Worm (Caenorhabditis elegans): Measurements from ENCODE around the gene gst-21.

Gene gst-21

DNA sequence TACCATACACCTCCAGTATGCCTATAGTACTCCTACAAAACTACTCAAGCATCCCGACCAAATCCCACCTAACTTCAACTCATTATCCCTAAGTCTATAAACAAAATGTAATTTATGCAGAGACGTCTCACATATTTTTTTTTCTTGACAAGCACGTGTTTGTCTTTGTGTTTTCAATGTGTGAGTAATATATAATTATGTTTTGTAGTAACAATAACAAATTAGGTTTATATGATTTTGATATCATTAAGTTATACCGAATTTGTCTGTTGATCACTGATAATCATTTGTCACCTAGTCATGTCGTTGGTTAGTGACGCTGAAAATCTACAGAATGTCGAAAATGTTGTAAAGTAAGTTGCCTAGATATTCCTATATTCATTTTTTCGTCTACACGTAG lies 11.9 kb downstream of the gst-21 start, which contains the start of gene srw-102:
Gene srw-102 (plus strand): TSS at position 301 of the 400 bp plus-strand sequence.
- TF ChIP-seq fkh-10 (GFP tag; optimal IDR thresholded peaks at IDR 0.05) (no peak), nhr-6 (tag; optimal IDR thresholded peaks at IDR 0.05) (no peak), lir-3 (tag; optimal IDR thresholded peaks at IDR 0.05) (no peak), dve-1 (tag; optimal IDR thresholded peaks at IDR 0.05; ENCODE audit: insufficient read depth) (no peak), pqm-1 (tag; optimal IDR thresholded peaks at IDR 0.05) (no peak), mep-1 (tag; optimal IDR thresholded peaks at IDR 0.05) (no peak), saeg-2 (GFP tag; IDR thresholded peaks at IDR 0.05) (no peak), Y105C5A.15 (GFP tag; IDR thresholded peaks at IDR 0.05) (no peak), Y5F2A.4 (GFP tag; optimal IDR thresholded peaks at IDR 0.05) (no peak), unc-62 (GFP tag; optimal IDR thresholded peaks at IDR 0.05 in 1 of 2) (no peak), unc-62 (tag; optimal IDR thresholded peaks at IDR 0.05) (no peak), F44E2.7 (GFP tag; IDR thresholded peaks at IDR 0.05) (no peak), lim-7 (GFP tag; IDR thresholded peaks at IDR 0.05) (no peak), spr-1 (tag; optimal IDR thresholded peaks at IDR 0.05) (no peak), ztf-7 (tag; optimal IDR thresholded peaks at IDR 0.05) (no peak), zfp-3 (GFP tag; conservative IDR thresholded peaks at IDR 0.05) (no peak), Y75B8A.6 (GFP tag; IDR thresholded peaks at IDR 0.05) (no peak), aly-2 (tag; optimal IDR thresholded peaks at IDR 0.05) (no peak), tra-1 (GFP tag; IDR thresholded peaks at IDR 0.05) (no peak), daf-12 (tag; optimal IDR thresholded peaks at IDR 0.05) (no peak), T26A8.4 (GFP tag; IDR thresholded peaks at IDR 0.05) (no peak)

DNA sequence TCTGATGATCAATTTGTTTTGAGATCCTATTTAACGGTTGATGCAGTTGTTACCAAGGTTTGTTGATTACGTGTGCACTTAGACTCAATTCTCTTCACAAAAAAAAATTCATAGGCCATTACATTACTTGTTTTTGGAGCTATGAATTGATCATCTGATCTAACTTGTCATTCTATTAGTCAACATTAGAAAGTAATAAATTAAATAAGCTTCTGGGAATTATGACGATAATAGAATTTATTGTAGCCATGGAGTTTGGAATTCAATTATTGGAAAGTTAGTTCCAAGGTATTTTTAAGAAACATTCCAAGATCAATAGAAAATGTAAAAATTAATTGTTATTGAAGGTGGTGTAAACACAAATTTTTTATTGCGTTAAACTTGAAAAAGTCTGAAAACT lies 13.6 kb downstream of the gst-21 start:
- TF ChIP-seq ces-1 (GFP tag; optimal IDR thresholded peaks at IDR 0.05) (peak; percentile 5), nhr-76 (tag; optimal IDR thresholded peaks at IDR 0.05) (no peak)

DNA sequence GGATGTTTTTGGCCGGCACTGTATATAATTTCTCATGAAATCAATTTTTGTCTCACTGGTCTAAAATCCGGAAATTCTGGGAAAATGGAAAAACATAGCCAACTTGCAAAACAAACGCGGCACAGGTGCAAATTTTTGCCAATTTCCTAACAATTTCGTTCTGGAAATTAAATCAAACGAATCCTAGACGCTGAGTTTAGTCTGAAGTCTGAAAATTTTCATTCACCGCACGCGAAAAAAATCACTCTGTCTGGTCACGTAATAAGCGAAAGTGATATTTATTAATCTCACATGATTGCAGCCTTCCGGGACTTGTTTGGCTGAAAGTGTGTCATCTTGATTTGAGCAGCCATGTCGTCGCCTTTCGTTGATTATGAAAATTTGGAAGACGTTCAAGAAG lies 14.9 kb downstream of the gst-21 start, which contains the start of gene srw-103:
Gene srw-103 (plus strand): TSS at position 301 of the 400 bp plus-strand sequence.
- no peak for TF ChIP-seq mxl-3 (GFP tag; optimal IDR thresholded peaks at IDR 0.05)
- no peak for TF ChIP-seq snpc-4 (tag; optimal IDR thresholded peaks at IDR 0.05)
- no peak for TF ChIP-seq snpc-1.2 (GFP tag; IDR thresholded peaks at IDR 0.05)
- no peak for TF ChIP-seq unc-130 (GFP tag; optimal IDR thresholded peaks at IDR 0.05)
- TF ChIP-seq fkh-10 (GFP tag; optimal IDR thresholded peaks at IDR 0.05) = no peak
- no peak for TF ChIP-seq dmd-6 (GFP tag; IDR thresholded peaks at IDR 0.05)
- no peak for TF ChIP-seq nhr-10 (tag; optimal IDR thresholded peaks at IDR 0.05)
- TF ChIP-seq zag-1 (tag; optimal IDR thresholded peaks at IDR 0.05) = no peak
- no peak for TF ChIP-seq php-3 (GFP tag; IDR thresholded peaks at IDR 0.05)
- TF ChIP-seq lsy-2 (tag; optimal IDR thresholded peaks at IDR 0.05) = no peak

DNA sequence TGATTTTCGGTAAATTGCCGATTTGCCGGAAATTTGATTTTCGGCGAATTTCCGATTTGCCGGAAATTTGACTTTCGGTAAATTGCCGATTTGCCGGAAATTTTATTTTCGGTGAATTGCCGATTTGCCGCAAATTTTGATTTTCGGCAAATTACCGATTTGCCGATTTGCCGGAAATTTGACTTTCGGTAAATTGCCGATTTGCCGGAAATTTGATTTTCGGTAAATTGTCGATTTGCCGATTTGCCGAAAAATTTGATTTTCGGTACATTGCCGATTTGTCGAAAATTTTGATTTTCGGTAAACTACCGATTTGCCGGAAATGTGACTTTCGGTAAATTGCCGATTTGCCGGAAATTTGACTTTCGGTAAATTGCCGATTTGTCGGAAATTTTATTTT lies 18.1 kb downstream of the gst-21 start:
- TF ChIP-seq ceh-44 (GFP tag; IDR thresholded peaks at IDR 0.05) = 0 out of 2 replicates have a peak, but pooled peaks have one; percentile 31
- TF ChIP-seq lim-7 (GFP tag; IDR thresholded peaks at IDR 0.05) = peak; percentile 8; the same call in 1 of the 2 replicates
- TF ChIP-seq ZK337.2 (GFP tag; IDR thresholded peaks at IDR 0.05) = peak; percentile 6; the same call in 1 of the 2 replicates
- TF ChIP-seq Y75B8A.6 (GFP tag; IDR thresholded peaks at IDR 0.05) = 0 out of 2 replicates have a peak, but pooled peaks have one; percentile 28
- peak; percentile 84 for TF ChIP-seq egl-43 (GFP tag; IDR thresholded peaks at IDR 0.05)
- TF ChIP-seq saeg-2 (GFP tag; IDR thresholded peaks at IDR 0.05) = peak; percentile 66
- peak; percentile 86 for TF ChIP-seq F26F4.8 (GFP tag; conservative IDR thresholded peaks at IDR 0.05)
- peak; percentile 47; the same call in 1 of the 2 replicates for TF ChIP-seq Y48G9A.11 (GFP tag; IDR thresholded peaks at IDR 0.05)
- TF ChIP-seq madf-5 (GFP tag; IDR thresholded peaks at IDR 0.05) = peak in 1 of 2 experiments; percentile 93; a peak in 2 of 4 replicates
- 0 out of 2 replicates have a peak, but pooled peaks have one; percentile 57 for TF ChIP-seq tag-97 (GFP tag; IDR thresholded peaks at IDR 0.05)
- peak; percentile 92; the same call in 1 of the 2 replicates for TF ChIP-seq F44E2.7 (GFP tag; IDR thresholded peaks at IDR 0.05)
- TF ChIP-seq mdt-29 (GFP tag; IDR thresholded peaks at IDR 0.05) = peak; percentile 58; the same call in 1 of the 2 replicates
- TF ChIP-seq zfp-3 (GFP tag; conservative IDR thresholded peaks at IDR 0.05) = 0 out of 2 replicates have a peak, but pooled peaks have one; percentile 28
- TF ChIP-seq daf-8 (GFP tag; IDR thresholded peaks at IDR 0.05) = 0 out of 2 replicates have a peak, but pooled peaks have one; percentile 28
- peak; percentile 26; the same call in 1 of the 2 replicates for TF ChIP-seq D1046.2 (GFP tag; IDR thresholded peaks at IDR 0.05)
- TF ChIP-seq lin-29 (GFP tag; IDR thresholded peaks at IDR 0.05) = peak; percentile 47; the same call in 1 of the 2 replicates
- TF ChIP-seq php-3 (GFP tag; IDR thresholded peaks at IDR 0.05) = peak; percentile 24; the same call in 1 of the 2 replicates
